Worm (Caenorhabditis elegans): ENCODE measurements around the gene stt-3.

DNA sequence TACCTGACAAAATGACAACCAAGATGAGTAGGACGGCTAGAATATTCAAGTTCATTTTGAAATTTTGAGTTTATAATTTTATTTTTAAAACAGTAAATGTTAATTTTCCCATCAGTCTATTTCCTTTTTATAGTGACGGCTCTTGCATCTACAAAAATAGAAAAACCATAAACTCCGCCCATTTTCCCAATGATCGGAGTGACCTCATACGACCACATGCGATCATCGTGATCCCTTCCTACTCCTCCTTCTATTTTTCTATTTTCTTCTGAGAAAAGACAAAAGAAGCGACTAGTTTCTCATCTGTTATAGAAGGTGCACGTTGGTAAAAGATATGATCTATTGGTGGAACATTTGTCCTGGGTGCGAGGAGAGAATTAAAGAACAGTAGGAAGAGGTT is 33.0 kb upstream of the stt-3 start, which contains the start of gene C23G10.11:
- no peak for TF ChIP-seq nhr-76 (tag; optimal IDR thresholded peaks at IDR 0.05)
- TF ChIP-seq ZK546.5 (tag; optimal IDR thresholded peaks at IDR 0.05), result no peak
- no peak for TF ChIP-seq elt-3 (tag; optimal IDR thresholded peaks at IDR 0.05)
- TF ChIP-seq nhr-28 (tag; optimal IDR thresholded peaks at IDR 0.05), result no peak
- TF ChIP-seq sea-2 (GFP tag; optimal IDR thresholded peaks at IDR 0.05), result no peak
- TF ChIP-seq ama-1 (optimal IDR thresholded peaks at IDR 0.05), result no peak
- TF ChIP-seq jun-1 (tag; optimal IDR thresholded peaks at IDR 0.05), result no peak
- TF ChIP-seq nhr-11 (tag; optimal IDR thresholded peaks at IDR 0.05), result no peak
- TF ChIP-seq ceh-82 (tag; optimal IDR thresholded peaks at IDR 0.05), result no peak
- no peak for TF ChIP-seq nfya-1 (tag; optimal IDR thresholded peaks at IDR 0.05; ENCODE audit: insufficient read depth)
- no peak for TF ChIP-seq nhr-237 (tag; optimal IDR thresholded peaks at IDR 0.05)

Measured in whole organism, L3 larva.